Worm (Caenorhabditis elegans) whole organism, L1 larva: Measurements from ENCODE around the gene egl-15.

Experiments used
- efl-1 ChIP-seq, 4 experiments: fragments of 150-350 bp; optimal IDR thresholded peaks in 3 of 4; peaks in 1 of 4; 1 replicate in 1 of 4; 2 replicates in 3 of 4; lab custom pipeline; 2014; ENCODE audit warnings: missing biosample characterization in 2 of 4, missing genetic modification characterization in 2 of 4, missing genetic modification reagents in 2 of 4
- egl-27 ChIP-seq, 2 experiments: fragments of 150-350 bp in 1 of 2; sonication (generic microtip); optimal IDR thresholded peaks; 3 replicates each; lab custom pipeline; 2017 to 2018; ENCODE audit warnings: missing biosample characterization in 2 of 2, missing genetic modification characterization in 2 of 2, missing genetic modification reagents in 2 of 2
- elt-2 ChIP-seq: sonication (generic microtip); optimal IDR thresholded peaks from 2 replicates; lab custom pipeline; 2016; ENCODE audit warnings: missing genetic modification characterization, mild to moderate bottlenecking, inconsistent platforms, missing compliant biosample characterization, missing genetic modification reagents
- fkh-10 ChIP-seq: sonication (generic microtip); optimal IDR thresholded peaks from 2 replicates; lab custom pipeline; 2017; ENCODE audit warnings: missing biosample characterization, missing genetic modification reagents, missing genetic modification characterization
- fos-1 ChIP-seq: fragments of 150-350 bp; optimal IDR thresholded peaks from 2 replicates; lab custom pipeline; 2014; ENCODE audit warnings: missing biosample characterization, missing genetic modification characterization
- nhr-84 ChIP-seq: sonication (generic microtip); optimal IDR thresholded peaks from 2 replicates; lab custom pipeline; 2017; ENCODE audit warnings: missing biosample characterization, missing genetic modification characterization
- zag-1 ChIP-seq: fragments of 150-350 bp; optimal IDR thresholded peaks from 2 replicates; lab custom pipeline; 2014; ENCODE audit warnings: missing biosample characterization, missing genetic modification characterization
- ztf-11 ChIP-seq, 2 experiments: sonication (generic microtip); optimal IDR thresholded peaks; 2 replicates each; lab custom pipeline; 2016 to 2017; ENCODE audit warnings: missing genetic modification characterization in 2 of 2, missing biosample characterization in 1 of 2, missing compliant biosample characterization in 1 of 2

- TF ChIP-seq fos-1 (no peak), egl-27 (tag; optimal IDR thresholded peaks at IDR 0.05; lab: Kevin White, UChicago) (no peak), nhr-84 (tag; lab: Kevin White, UChicago) (no peak), zag-1 (no peak), fkh-10 (no peak), elt-2 (tag; lab: Kevin White, UChicago) (no peak), efl-1 (optimal IDR thresholded peaks at IDR 0.05; lab: Kevin White, UChicago) (no peak), efl-1 (GFP tag; optimal IDR thresholded peaks at IDR 0.05 in 1 of 2; lab: Kevin White, UChicago) (no peak), ztf-11 (tag; optimal IDR thresholded peaks at IDR 0.05; lab: Kevin White, UChicago) (no peak)
These were observed 24.6 kb upstream of the egl-15 start for ce11 chrX:10991352-10992172.
